Worm (Caenorhabditis elegans): Measurements from ENCODE around the gene nphp-2.

Gene nphp-2

ce11 chrV:1927015-1927414 lies 31.4 kb downstream of the nphp-2 start, which contains the start of gene T06A1.5:
Gene T06A1.5 (plus strand): TSS chrV:1927223.
- TF ChIP-seq hlh-8 (tag; optimal IDR thresholded peaks at IDR 0.05) (no peak), C38D4.7 (GFP tag; optimal IDR thresholded peaks at IDR 0.05) (no peak), elt-2 (tag; optimal IDR thresholded peaks at IDR 0.05) (peak; percentile 70), sox-2 (GFP tag; IDR thresholded peaks at IDR 0.05) (no peak), tbx-2 (tag; optimal IDR thresholded peaks at IDR 0.05) (no peak), syd-9 (tag; optimal IDR thresholded peaks at IDR 0.05) (no peak)

- no peak for TF ChIP-seq C08G9.2 (tag; optimal IDR thresholded peaks at IDR 0.05)
- no peak for TF ChIP-seq hlh-15 (tag; optimal IDR thresholded peaks at IDR 0.05)
- TF ChIP-seq unc-3 (GFP tag; conservative IDR thresholded peaks at IDR 0.05): no peak
- TF ChIP-seq unc-3 (tag; optimal IDR thresholded peaks at IDR 0.05): no peak
- no peak for TF ChIP-seq ceh-31 (tag; optimal IDR thresholded peaks at IDR 0.05)
- no peak for TF ChIP-seq hlh-13 (GFP tag; optimal IDR thresholded peaks at IDR 0.05)
- TF ChIP-seq ceh-9 (tag; optimal IDR thresholded peaks at IDR 0.05): no peak
- TF ChIP-seq syd-9 (tag; optimal IDR thresholded peaks at IDR 0.05): no peak
- TF ChIP-seq ahr-1 (tag; optimal IDR thresholded peaks at IDR 0.05): no peak
- TF ChIP-seq pha-4 (tag; optimal IDR thresholded peaks at IDR 0.05): no peak
- no peak for TF ChIP-seq ref-2 (tag; optimal IDR thresholded peaks at IDR 0.05)
- no peak for TF ChIP-seq nhr-11 (tag; optimal IDR thresholded peaks at IDR 0.05)
- no peak for TF ChIP-seq madf-2 (tag; optimal IDR thresholded peaks at IDR 0.05)
- no peak for TF ChIP-seq dmd-4 (tag; optimal IDR thresholded peaks at IDR 0.05; ENCODE audit: borderline replicate concordance)
Observed at ce11 chrV:1928473-1928872, 32.9 kb downstream of the nphp-2 start.

ce11 chrV:1935494-1935893 lies 39.9 kb downstream of the nphp-2 start:
- TF ChIP-seq unc-42 (tag; optimal IDR thresholded peaks at IDR 0.05): peak; percentile 16
- no peak for TF ChIP-seq ceh-22 (tag; optimal IDR thresholded peaks at IDR 0.05)

ce11 chrV:1937963-1938362 lies 42.4 kb downstream of the nphp-2 start, which contains the start of gene glb-25:
Gene glb-25 (plus strand): TSS chrV:1938263.
- TF ChIP-seq sox-4 (tag; optimal IDR thresholded peaks at IDR 0.05) (no peak), ceh-19 (GFP tag; optimal IDR thresholded peaks at IDR 0.05) (no peak)

ce11 chrV:1940472-1941221 lies 45.1 kb downstream of the nphp-2 start:
- TF ChIP-seq nfya-1 (tag; optimal IDR thresholded peaks at IDR 0.05) (peak; percentile 89), dmd-4 (tag; optimal IDR thresholded peaks at IDR 0.05; ENCODE audit: borderline replicate concordance) (no peak)

- TF ChIP-seq nhr-11 (tag; optimal IDR thresholded peaks at IDR 0.05): no peak
- peak; percentile 32 for TF ChIP-seq ceh-14 (tag; optimal IDR thresholded peaks at IDR 0.05)
- peak; percentile 68 for TF ChIP-seq unc-42 (tag; optimal IDR thresholded peaks at IDR 0.05)
- TF ChIP-seq fax-1 (tag; optimal IDR thresholded peaks at IDR 0.05): no peak
- peak; percentile 26 for TF ChIP-seq ceh-18 (tag; optimal IDR thresholded peaks at IDR 0.05)
- peak; percentile 56 for TF ChIP-seq ceh-31 (tag; optimal IDR thresholded peaks at IDR 0.05)
- peak; percentile 23 for TF ChIP-seq tbx-2 (tag; optimal IDR thresholded peaks at IDR 0.05)
- TF ChIP-seq dmd-4 (tag; optimal IDR thresholded peaks at IDR 0.05; ENCODE audit: borderline replicate concordance): peak; percentile 3
Observed at ce11 chrV:1943465-1943864, 47.9 kb downstream of the nphp-2 start.

ce11 chrV:1945875-1946274 lies 50.3 kb downstream of the nphp-2 start:
- TF ChIP-seq elt-2 (tag; optimal IDR thresholded peaks at IDR 0.05) (no peak), F13H6.1 (tag; optimal IDR thresholded peaks at IDR 0.05) (no peak), rnt-1 (tag; optimal IDR thresholded peaks at IDR 0.05) (no peak), ceh-2 (tag; optimal IDR thresholded peaks at IDR 0.05) (no peak), unc-3 (GFP tag; conservative IDR thresholded peaks at IDR 0.05) (no peak), unc-3 (tag; optimal IDR thresholded peaks at IDR 0.05) (no peak), mec-3 (tag; optimal IDR thresholded peaks at IDR 0.05; ENCODE audit: borderline replicate concordance) (no peak), nfya-1 (tag; optimal IDR thresholded peaks at IDR 0.05) (no peak), hlh-8 (tag; optimal IDR thresholded peaks at IDR 0.05) (no peak), nhr-11 (tag; optimal IDR thresholded peaks at IDR 0.05) (no peak), ceh-30 (tag; optimal IDR thresholded peaks at IDR 0.05) (no peak), ceh-45 (GFP tag; IDR thresholded peaks at IDR 0.05) (no peak), pha-4 (tag; optimal IDR thresholded peaks at IDR 0.05) (no peak), K09A11.1 (tag; optimal IDR thresholded peaks at IDR 0.05; ENCODE audit: insufficient read depth) (no peak), unc-42 (tag; optimal IDR thresholded peaks at IDR 0.05) (no peak), madf-2 (tag; optimal IDR thresholded peaks at IDR 0.05) (no peak), ceh-14 (tag; optimal IDR thresholded peaks at IDR 0.05) (no peak)

Data from whole organism, late embryonic.